Worm (Caenorhabditis elegans): ENCODE measurements around the gene rps-5.

- TF ChIP-seq him-1 (tag; optimal IDR thresholded peaks at IDR 0.05) (no peak), dao-5 (tag; optimal IDR thresholded peaks at IDR 0.05) (no peak), W03F9.2 (tag; optimal IDR thresholded peaks at IDR 0.05) (no peak)
Measured at ce11 chrIV:11067003-11067402, 43.8 kb downstream of the rps-5 start, which contains the start of gene ttr-17.
